Worm (Caenorhabditis elegans) whole organism, L2 larva: ENCODE data around the gene dph-7.

Experiments used
- C34F6.9 ChIP-seq: fragments of 150-350 bp; optimal IDR thresholded peaks from 2 replicates; lab custom pipeline; 2014; ENCODE audit warnings: missing biosample characterization, missing genetic modification characterization
- F13H6.1 ChIP-seq: sonication (generic microtip); optimal IDR thresholded peaks from 2 replicates; lab custom pipeline; 2016; ENCODE audit warnings: missing genetic modification characterization, missing compliant biosample characterization
- R02D3.7 ChIP-seq: fragments of 150-350 bp; optimal IDR thresholded peaks from 2 replicates; lab custom pipeline; 2014; ENCODE audit warnings: missing biosample characterization, missing genetic modification characterization
- ZK546.5 ChIP-seq: sonication (generic microtip); optimal IDR thresholded peaks from 2 replicates; lab custom pipeline; 2017; ENCODE audit warnings: missing biosample characterization, missing genetic modification characterization
- alr-1 ChIP-seq: fragments of 150-350 bp; optimal IDR thresholded peaks from 2 replicates; lab custom pipeline; 2014; ENCODE audit warnings: missing biosample characterization, missing genetic modification characterization
- aly-2 ChIP-seq: fragments of 150-350 bp; optimal IDR thresholded peaks from 2 replicates; lab custom pipeline; 2014; ENCODE audit warnings: missing biosample characterization, missing genetic modification characterization
- crh-2 ChIP-seq: sonication (generic microtip); optimal IDR thresholded peaks from 2 replicates; lab custom pipeline; 2017; ENCODE audit warnings: missing biosample characterization, missing genetic modification characterization
- dmd-4 ChIP-seq: sonication (generic microtip); optimal IDR thresholded peaks from 2 replicates; lab custom pipeline; 2017; ENCODE audit warnings: missing biosample characterization, missing genetic modification characterization
- elt-1 ChIP-seq: fragments of 150-350 bp; optimal IDR thresholded peaks from 2 replicates; lab custom pipeline; 2014; ENCODE audit warnings: missing biosample characterization, missing genetic modification characterization
- elt-3 ChIP-seq: sonication (generic microtip); optimal IDR thresholded peaks from 2 replicates; lab custom pipeline; 2017; ENCODE audit warnings: missing biosample characterization, missing genetic modification characterization
- fos-1 ChIP-seq: fragments of 150-350 bp; optimal IDR thresholded peaks from 2 replicates; lab custom pipeline; 2014; ENCODE audit warnings: missing biosample characterization, missing genetic modification characterization
- gmeb-1 ChIP-seq: fragments of 150-350 bp; optimal IDR thresholded peaks from 2 replicates; lab custom pipeline; 2014; ENCODE audit warnings: missing biosample characterization, missing genetic modification characterization
- lin-13 ChIP-seq: fragments of 150-350 bp; optimal IDR thresholded peaks from 2 replicates; lab custom pipeline; 2014; ENCODE audit warnings: missing biosample characterization, missing genetic modification reagents, missing genetic modification characterization
- lsy-2 ChIP-seq, 2 experiments: fragments of 150-350 bp in 1 of 2; sonication (generic microtip) in 1 of 2; optimal IDR thresholded peaks; 2 replicates each; lab custom pipeline; 2014 to 2017; ENCODE audit warnings: missing biosample characterization in 2 of 2, missing genetic modification characterization in 2 of 2
- mab-5 ChIP-seq: fragments of 150-350 bp; optimal IDR thresholded peaks from 2 replicates; lab custom pipeline; 2014; ENCODE audit warnings: missing biosample characterization, missing genetic modification characterization
- mbf-1 ChIP-seq: sonication (generic microtip); optimal IDR thresholded peaks from 2 replicates; lab custom pipeline; 2017; ENCODE audit warnings: missing biosample characterization, missing genetic modification characterization
- mdl-1 ChIP-seq, 2 experiments: fragments of 150-350 bp in 1 of 2; sonication (generic microtip) in 1 of 2; optimal IDR thresholded peaks; 2 replicates each; lab custom pipeline; 2017; ENCODE audit warnings: missing biosample characterization in 2 of 2, missing genetic modification characterization in 2 of 2
- nhr-10 ChIP-seq: sonication (generic microtip); optimal IDR thresholded peaks from 2 replicates; lab custom pipeline; 2017; ENCODE audit warnings: missing biosample characterization, missing genetic modification characterization
- nhr-11 ChIP-seq: fragments of 150-350 bp; optimal IDR thresholded peaks from 2 replicates; lab custom pipeline; 2014; ENCODE audit warnings: missing biosample characterization, missing genetic modification characterization
- nhr-12 ChIP-seq: fragments of 150-350 bp; optimal IDR thresholded peaks from 2 replicates; lab custom pipeline; 2014; ENCODE audit warnings: missing biosample characterization, missing genetic modification characterization
- nhr-129 ChIP-seq: fragments of 150-350 bp; optimal IDR thresholded peaks from 2 replicates; lab custom pipeline; 2014; ENCODE audit warnings: missing biosample characterization, missing genetic modification characterization
- nhr-21 ChIP-seq: fragments of 150-350 bp; optimal IDR thresholded peaks from 2 replicates; lab custom pipeline; 2014; ENCODE audit warnings: missing biosample characterization, missing genetic modification characterization
- nhr-23 ChIP-seq: fragments of 150-350 bp; optimal IDR thresholded peaks from 2 replicates; lab custom pipeline; 2014; ENCODE audit warnings: missing biosample characterization, missing genetic modification reagents, missing genetic modification characterization
- nhr-25 ChIP-seq: fragments of 150-350 bp; sonication (generic microtip); optimal IDR thresholded peaks from 3 replicates; lab custom pipeline; 2014; ENCODE audit warnings: missing biosample characterization, missing genetic modification characterization
- nhr-77 ChIP-seq: fragments of 150-350 bp; optimal IDR thresholded peaks from 2 replicates; lab custom pipeline; 2014; ENCODE audit warnings: missing biosample characterization, missing genetic modification characterization
- peb-1 ChIP-seq: fragments of 150-350 bp; optimal IDR thresholded peaks from 2 replicates; lab custom pipeline; 2014; ENCODE audit warnings: missing biosample characterization, missing genetic modification characterization
- sem-4 ChIP-seq: fragments of 150-350 bp; optimal IDR thresholded peaks from 2 replicates; lab custom pipeline; 2014; ENCODE audit warnings: missing biosample characterization, missing genetic modification reagents, missing genetic modification characterization
- skn-1 ChIP-seq: sonication (generic microtip); optimal IDR thresholded peaks from 2 replicates; lab custom pipeline; 2017; ENCODE audit warnings: missing biosample characterization, missing genetic modification characterization
- sma-3 ChIP-seq: sonication (generic microtip); optimal IDR thresholded peaks from 2 replicates; lab custom pipeline; 2016; ENCODE audit warnings: missing genetic modification reagents, missing genetic modification characterization, missing compliant biosample characterization
- unc-55 ChIP-seq: fragments of 150-350 bp; sonication (generic microtip); optimal IDR thresholded peaks from 3 replicates; lab custom pipeline; 2014; ENCODE audit warnings: missing biosample characterization, missing genetic modification reagents, missing genetic modification characterization
- ztf-1 ChIP-seq: fragments of 200-800 bp; sonication (Bioruptor generic); conservative IDR thresholded peaks from 2 replicates; pipeline ENCODE4 v1.3.6; 2022; ENCODE audit warnings: missing genetic modification characterization, missing compliant biosample characterization
- ztf-11 ChIP-seq: sonication (generic microtip); optimal IDR thresholded peaks from 2 replicates; lab custom pipeline; 2017; ENCODE audit warnings: missing biosample characterization, missing genetic modification characterization
- ztf-4 ChIP-seq: fragments of 150-350 bp; optimal IDR thresholded peaks from 2 replicates; lab custom pipeline; 2014; ENCODE audit warnings: missing biosample characterization, missing genetic modification characterization

Gene dph-7

ce11 chrIII:13307107-13307506 is 7.8 kb upstream of the dph-7 start, which contains the start of the genes klp-19 and slc-36.1:
klp-19 (minus strand) TSS chrIII:13307259.
slc-36.1 (plus strand) TSS chrIII:13307502.
- TF ChIP-seq C34F6.9 (peak; percentile 71), ztf-11 (tag; lab: Kevin White, UChicago) (no peak), lsy-2 (tag; optimal IDR thresholded peaks at IDR 0.05; lab: Kevin White, UChicago) (no peak), unc-55 (GFP tag; lab: Kevin White, UChicago) (peak; percentile 70), gmeb-1 (tag; lab: Kevin White, UChicago) (peak; percentile 62), nhr-25 (tag; lab: Kevin White, UChicago) (peak; percentile 13), dmd-4 (tag; lab: Kevin White, UChicago) (no peak), mab-5 (tag; lab: Kevin White, UChicago) (no peak), peb-1 (tag; lab: Kevin White, UChicago) (no peak), fos-1 (no peak), nhr-10 (tag; lab: Kevin White, UChicago) (no peak), crh-2 (tag; lab: Kevin White, UChicago) (peak; percentile 19), F13H6.1 (tag; lab: Kevin White, UChicago) (no peak), elt-3 (tag; lab: Kevin White, UChicago) (no peak), nhr-77 (tag; lab: Kevin White, UChicago) (no peak), nhr-129 (no peak), sem-4 (tag; lab: Kevin White, UChicago) (no peak)

ce11 chrIII:13310552-13310951 is 4.4 kb upstream of the dph-7 start:
- peak; percentile 48 for TF ChIP-seq crh-2 (tag; lab: Kevin White, UChicago)
- TF ChIP-seq lsy-2 (tag; optimal IDR thresholded peaks at IDR 0.05; lab: Kevin White, UChicago): peak in 1 of 2 experiments; percentile 27
- TF ChIP-seq nhr-25 (tag; lab: Kevin White, UChicago): peak; percentile 32
- no peak for TF ChIP-seq ztf-1
- no peak for TF ChIP-seq ztf-4
- TF ChIP-seq C34F6.9: peak; percentile 11
- peak; percentile 36 for TF ChIP-seq gmeb-1 (tag; lab: Kevin White, UChicago)
- peak; percentile 66 for TF ChIP-seq fos-1

ce11 chrIII:13313788-13314187 is 1.1 kb upstream of the dph-7 start, which contains the start of gene Y43F4B.10:
Y43F4B.10 (plus strand) TSS chrIII:13314068.
- TF ChIP-seq fos-1 (no peak), skn-1 (no peak), alr-1 (tag; lab: Kevin White, UChicago) (no peak), nhr-11 (tag; lab: Kevin White, UChicago) (no peak), nhr-129 (peak; percentile 14), lsy-2 (tag; optimal IDR thresholded peaks at IDR 0.05; lab: Kevin White, UChicago) (peak in 1 of 2 experiments; percentile 60), ZK546.5 (tag; lab: Kevin White, UChicago) (no peak), C34F6.9 (peak; percentile 64), gmeb-1 (tag; lab: Kevin White, UChicago) (peak; percentile 8), unc-55 (GFP tag; lab: Kevin White, UChicago) (peak; percentile 74), aly-2 (no peak), nhr-12 (tag; lab: Kevin White, UChicago) (no peak), crh-2 (tag; lab: Kevin White, UChicago) (peak; percentile 27)

- TF ChIP-seq sma-3 (GFP tag; lab: Kevin White, UChicago): no peak
- no peak for TF ChIP-seq fos-1
- TF ChIP-seq nhr-23 (tag; lab: Kevin White, UChicago): no peak
- no peak for TF ChIP-seq nhr-21 (tag; lab: Kevin White, UChicago)
- no peak for TF ChIP-seq ztf-1
- TF ChIP-seq lin-13 (GFP tag; lab: Kevin White, UChicago): no peak
- TF ChIP-seq sem-4 (tag; lab: Kevin White, UChicago): no peak
- TF ChIP-seq R02D3.7 (tag; lab: Kevin White, UChicago): no peak
- TF ChIP-seq mdl-1 (tag; optimal IDR thresholded peaks at IDR 0.05; lab: Kevin White, UChicago): no peak
- no peak for TF ChIP-seq mbf-1 (tag; lab: Kevin White, UChicago)
- TF ChIP-seq, all 48 proteins: peak for 0
These were observed 287 bp upstream of the dph-7 start for ce11 chrIII:13314636-13315035.

ce11 chrIII:13316935-13317334 is 2.0 kb downstream of the dph-7 start:
- TF ChIP-seq mbf-1 (tag; lab: Kevin White, UChicago) (no peak), sma-3 (GFP tag; lab: Kevin White, UChicago) (no peak), gmeb-1 (tag; lab: Kevin White, UChicago) (no peak), nhr-11 (tag; lab: Kevin White, UChicago) (no peak), elt-1 (no peak), sem-4 (tag; lab: Kevin White, UChicago) (no peak), nhr-25 (tag; lab: Kevin White, UChicago) (no peak)
